Worm (Caenorhabditis elegans): ENCODE data around the gene T10C6.6.

Gene T10C6.6

DNA sequence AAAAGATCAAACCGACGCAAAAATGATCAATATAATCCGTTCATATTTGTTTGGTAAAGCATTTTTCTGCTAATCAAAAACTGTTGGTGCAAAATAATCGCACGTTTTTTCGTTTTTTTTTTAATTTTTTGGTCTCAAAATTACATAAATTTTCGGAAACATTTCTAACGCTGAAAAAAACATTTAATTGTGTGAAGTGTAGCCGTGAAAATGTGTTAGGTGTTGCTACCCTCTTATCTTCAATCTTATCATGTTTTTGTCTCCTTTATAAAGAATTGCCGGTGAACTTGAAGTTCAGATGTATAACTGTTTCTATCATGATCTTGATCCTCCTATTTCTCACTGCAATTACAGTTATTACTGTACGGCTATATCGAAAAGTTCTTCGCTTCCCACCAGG, 44.8 kb downstream of the T10C6.6 start, which contains the start of gene cyp-35D1:
Gene cyp-35D1, plus strand, starts transcription at position 301 of the 400 bp plus-strand sequence.
- TF ChIP-seq saeg-2 (GFP tag; IDR thresholded peaks at IDR 0.05) (no peak), ceh-82 (tag; optimal IDR thresholded peaks at IDR 0.05) (no peak)

DNA sequence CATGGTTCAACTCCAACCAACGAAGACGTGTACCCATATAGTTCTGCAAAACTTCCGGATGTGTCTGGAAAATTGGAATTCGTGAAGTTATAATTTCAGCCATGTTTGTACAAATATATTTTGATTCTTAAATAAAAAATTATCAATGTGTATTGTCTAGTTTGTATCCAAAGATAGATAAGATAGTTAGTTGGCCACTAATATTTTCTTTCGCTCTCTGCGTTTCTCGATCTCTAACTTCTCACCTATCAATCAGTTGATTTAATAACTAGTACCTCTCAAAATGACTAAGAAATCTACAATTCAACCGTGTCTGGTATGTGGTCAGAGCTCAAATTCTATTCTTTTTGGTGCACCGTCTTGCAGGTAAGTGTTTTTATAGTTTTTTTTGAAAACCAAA, 47.0 kb downstream of the T10C6.6 start, which contains the start of gene nhr-176:
Gene nhr-176, plus strand, starts transcription at position 159 of the 400 bp plus-strand sequence.
- TF ChIP-seq F44E2.7 (GFP tag; IDR thresholded peaks at IDR 0.05) (no peak), nhr-76 (tag; optimal IDR thresholded peaks at IDR 0.05) (no peak), nhr-28 (tag; optimal IDR thresholded peaks at IDR 0.05) (peak; percentile 89), pqm-1 (tag; optimal IDR thresholded peaks at IDR 0.05) (peak; percentile 23), mdl-1 (tag; optimal IDR thresholded peaks at IDR 0.05) (no peak), daf-19 (GFP tag; conservative IDR thresholded peaks at IDR 0.05) (no peak), dve-1 (tag; optimal IDR thresholded peaks at IDR 0.05; ENCODE audit: insufficient read depth) (peak; percentile 43), fkh-10 (GFP tag; optimal IDR thresholded peaks at IDR 0.05) (no peak), aha-1 (tag) (no peak), D1046.2 (GFP tag; IDR thresholded peaks at IDR 0.05) (no peak), ceh-44 (GFP tag; IDR thresholded peaks at IDR 0.05) (no peak), lir-3 (tag; optimal IDR thresholded peaks at IDR 0.05) (no peak), mxl-2 (GFP tag; conservative IDR thresholded peaks at IDR 0.05) (no peak), dmd-9 (GFP tag; IDR thresholded peaks at IDR 0.05) (no peak), nhr-48 (tag; optimal IDR thresholded peaks at IDR 0.05) (no peak), rbr-2 (tag; optimal IDR thresholded peaks at IDR 0.05) (no peak), unc-62 (GFP tag; optimal IDR thresholded peaks at IDR 0.05 in 1 of 2) (peak in 1 of 2 experiments; percentile 62), unc-62 (tag; optimal IDR thresholded peaks at IDR 0.05) (no peak), lim-7 (GFP tag; IDR thresholded peaks at IDR 0.05) (no peak), madf-5 (GFP tag; IDR thresholded peaks at IDR 0.05) (no peak), ztf-11 (tag; optimal IDR thresholded peaks at IDR 0.05) (no peak), nhr-102 (tag; optimal IDR thresholded peaks at IDR 0.05) (no peak), daf-16 (GFP tag; optimal IDR thresholded peaks at IDR 0.05) (no peak), daf-16 (tag; optimal IDR thresholded peaks at IDR 0.05) (peak; percentile 54), ceh-28 (tag; optimal IDR thresholded peaks at IDR 0.05) (no peak), snpc-1.2 (GFP tag; IDR thresholded peaks at IDR 0.05) (no peak), egl-27 (tag; optimal IDR thresholded peaks at IDR 0.05) (no peak), nhr-11 (tag; optimal IDR thresholded peaks at IDR 0.05) (no peak), dmd-6 (GFP tag; IDR thresholded peaks at IDR 0.05) (peak; percentile 40; the same call in 1 of the 2 replicates)

DNA sequence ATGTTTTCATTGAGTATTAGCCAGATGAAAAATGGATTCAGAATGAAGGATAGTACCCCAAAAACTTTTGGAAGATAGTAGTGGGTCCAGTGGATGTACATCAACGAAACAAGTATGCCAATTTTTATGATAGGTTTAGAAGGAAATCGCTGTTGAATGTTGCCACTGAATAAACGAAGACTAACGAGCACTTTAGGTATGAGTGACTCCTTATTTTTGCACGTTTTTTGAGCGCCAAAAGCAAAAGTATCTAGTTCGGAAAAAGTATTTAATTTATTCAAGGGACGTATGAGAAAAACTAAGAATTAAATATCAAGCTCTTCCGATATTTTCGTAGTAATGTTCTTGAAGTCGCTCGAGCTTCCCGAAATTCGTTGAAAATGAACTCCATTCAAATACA, 49.7 kb downstream of the T10C6.6 start, which contains the start of gene srj-10:
Gene srj-10, minus strand, starts transcription at position 101 of the 400 bp plus-strand sequence.
- TF ChIP-seq R02D3.7 (tag; optimal IDR thresholded peaks at IDR 0.05) (no peak), ZK337.2 (GFP tag; IDR thresholded peaks at IDR 0.05) (no peak)

DNA sequence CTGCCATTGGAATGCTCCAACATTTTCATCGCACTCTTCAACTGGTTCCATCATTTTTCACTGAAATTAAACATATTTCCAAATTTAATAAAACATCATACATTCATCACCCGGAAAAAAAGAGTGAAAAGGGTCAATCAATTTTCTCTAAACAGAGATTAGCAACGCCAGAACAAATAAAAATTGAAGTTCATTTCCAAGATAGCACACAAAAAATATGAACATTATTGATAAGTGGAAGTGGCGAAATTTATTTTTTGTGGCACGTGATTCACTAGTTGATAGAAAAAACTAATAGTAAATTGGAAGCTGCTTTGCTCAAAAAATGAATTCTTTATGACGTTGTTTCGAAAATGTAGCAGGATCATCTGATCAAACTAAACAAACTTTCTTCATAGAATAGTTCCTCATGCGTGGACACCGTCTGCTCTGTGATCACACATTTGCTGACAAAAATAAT, 51.2 kb downstream of the T10C6.6 start, which contains the start of the genes F14H3.12 and srj-29:
Gene F14H3.12, minus strand, starts transcription at position 74 of the 460 bp plus-strand sequence.
Gene srj-29, plus strand, starts transcription at position 410 of the 460 bp plus-strand sequence.
- TF ChIP-seq nhr-77 (tag; optimal IDR thresholded peaks at IDR 0.05), result peak; percentile 52
- TF ChIP-seq fos-1 (tag; optimal IDR thresholded peaks at IDR 0.05), result no peak
- no peak for TF ChIP-seq lin-15B (tag; optimal IDR thresholded peaks at IDR 0.05)
- peak; percentile 74 for TF ChIP-seq dmd-6 (GFP tag; IDR thresholded peaks at IDR 0.05)
- peak; percentile 49 for TF ChIP-seq hlh-11 (tag; optimal IDR thresholded peaks at IDR 0.05)
- TF ChIP-seq daf-16 (GFP tag; optimal IDR thresholded peaks at IDR 0.05), result no peak
- peak; percentile 83 for TF ChIP-seq daf-16 (tag; optimal IDR thresholded peaks at IDR 0.05)
- no peak for TF ChIP-seq vab-7 (GFP tag; IDR thresholded peaks at IDR 0.05)
- no peak for TF ChIP-seq Y5F2A.4 (GFP tag; optimal IDR thresholded peaks at IDR 0.05)
- no peak for TF ChIP-seq dmd-9 (GFP tag; IDR thresholded peaks at IDR 0.05)
- no peak for TF ChIP-seq zip-11 (GFP tag; IDR thresholded peaks at IDR 0.05)
- no peak for TF ChIP-seq daf-19 (GFP tag; conservative IDR thresholded peaks at IDR 0.05)
- peak; percentile 74 for TF ChIP-seq nhr-28 (tag; optimal IDR thresholded peaks at IDR 0.05)
- TF ChIP-seq nhr-237 (tag; optimal IDR thresholded peaks at IDR 0.05), result no peak
- no peak for TF ChIP-seq mdl-1 (tag; optimal IDR thresholded peaks at IDR 0.05)
- no peak for TF ChIP-seq mep-1 (tag; optimal IDR thresholded peaks at IDR 0.05)
- peak; percentile 79 for TF ChIP-seq dve-1 (tag; optimal IDR thresholded peaks at IDR 0.05; ENCODE audit: insufficient read depth)
- no peak for TF ChIP-seq gei-8 (GFP tag; optimal IDR thresholded peaks at IDR 0.05)
- no peak for TF ChIP-seq mxl-2 (GFP tag; conservative IDR thresholded peaks at IDR 0.05)
- peak; percentile 73 for TF ChIP-seq pqm-1 (tag; optimal IDR thresholded peaks at IDR 0.05)

Measured in whole organism, L4 larva.